Fruit fly (Drosophila melanogaster): ENCODE results near the gene Cp18.

The Cp18 gene

DNA sequence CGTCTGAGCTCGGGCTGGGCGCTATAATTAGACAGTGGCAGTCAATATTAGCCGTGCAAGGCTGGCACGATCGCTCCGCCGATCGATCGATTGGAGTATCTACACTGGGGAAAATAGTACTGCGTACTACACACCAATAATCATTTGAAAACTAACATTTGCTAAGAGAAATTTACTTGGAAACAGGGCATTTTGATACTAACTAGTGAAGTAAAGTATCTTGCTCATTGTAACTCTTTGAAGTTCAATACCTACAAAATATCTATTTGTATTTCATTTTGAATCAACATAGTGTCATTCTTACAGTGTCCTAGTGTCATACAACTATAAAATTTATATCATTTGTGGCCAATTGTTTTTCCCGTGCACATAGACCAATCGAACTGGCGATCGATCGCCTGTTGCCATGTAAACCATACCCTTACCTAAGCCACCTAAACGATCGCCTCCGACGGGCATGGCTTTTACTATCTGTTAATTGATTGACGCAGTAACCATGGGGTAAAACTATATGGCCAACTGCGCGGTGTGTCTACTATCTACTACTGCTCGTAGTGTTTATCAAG lies 25.9 kb upstream of the Cp18 start (continued):
- TF ChIP-seq foxo (GFP tag; optimal IDR thresholded peaks at IDR 0.05) (peak in 1 of 2 experiments; percentile 58), dmrt93B (GFP tag; optimal IDR thresholded peaks at IDR 0.05) (no peak), CrebA (GFP tag; optimal IDR thresholded peaks at IDR 0.05; ENCODE audit: borderline replicate concordance) (no peak), rgr (GFP tag; optimal IDR thresholded peaks at IDR 0.05) (peak; percentile 78), lola (GFP tag; optimal IDR thresholded peaks at IDR 0.05) (no peak), Rel (GFP tag; optimal IDR thresholded peaks at IDR 0.05) (no peak), Rel (tag; optimal IDR thresholded peaks at IDR 0.05) (no peak), OdsH (GFP tag; optimal IDR thresholded peaks at IDR 0.05) (peak; percentile 73), Dfd (GFP tag; optimal IDR thresholded peaks at IDR 0.05) (no peak), CG9705 (GFP tag; optimal IDR thresholded peaks at IDR 0.05) (no peak), tai (GFP tag; optimal IDR thresholded peaks at IDR 0.05) (no peak), dsf (GFP tag; optimal IDR thresholded peaks at IDR 0.05; ENCODE audit: borderline replicate concordance) (no peak), fru (GFP tag; optimal IDR thresholded peaks at IDR 0.05) (peak; percentile 81), Hr78 (GFP tag; optimal IDR thresholded peaks at IDR 0.05) (no peak)

DNA sequence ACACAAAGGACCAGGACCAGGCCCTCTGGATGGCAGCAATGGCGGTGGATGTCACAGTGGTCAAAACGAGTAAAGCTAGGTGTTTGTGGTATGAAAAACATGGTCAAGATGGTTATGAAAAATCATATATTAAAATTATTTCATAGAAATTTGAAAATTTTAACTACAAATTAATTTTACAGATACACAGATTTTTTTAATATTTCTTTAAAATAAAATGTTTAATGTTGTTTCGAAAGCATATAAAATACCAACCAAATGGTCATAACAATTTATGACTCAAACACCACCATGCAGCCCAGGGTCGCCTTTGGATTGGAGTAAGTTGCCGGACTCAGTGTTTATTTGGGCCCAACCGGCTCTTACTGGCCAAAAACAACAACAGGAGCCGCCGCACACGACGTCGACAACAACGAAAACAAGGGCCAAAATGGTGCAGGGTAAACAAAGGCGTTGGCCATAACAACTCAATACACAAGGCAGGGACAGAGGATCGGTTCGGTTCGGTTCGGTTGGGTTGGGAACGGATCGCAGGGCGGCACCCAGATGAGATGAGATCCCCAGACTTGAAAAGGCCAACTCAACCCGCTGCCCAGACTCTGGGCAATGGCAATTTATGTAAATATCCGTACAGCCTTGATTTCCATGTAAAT lies 24.8 kb upstream of the Cp18 start:
- no peak for TF ChIP-seq Dif (GFP tag; optimal IDR thresholded peaks at IDR 0.05; ENCODE audit: partially characterized antibody)
- peak; percentile 54 for TF ChIP-seq woc (GFP tag; optimal IDR thresholded peaks at IDR 0.05)
- TF ChIP-seq tai (GFP tag; optimal IDR thresholded peaks at IDR 0.05), result peak; percentile 3
- TF ChIP-seq pan (optimal IDR thresholded peaks at IDR 0.05), result no peak
- peak; percentile 57 for TF ChIP-seq psq (GFP tag; optimal IDR thresholded peaks at IDR 0.05)
- peak; percentile 96 for TF ChIP-seq Hr83 (GFP tag; optimal IDR thresholded peaks at IDR 0.05; ENCODE audit: poor library complexity, severe bottlenecking)
- peak; percentile 8 for TF ChIP-seq sage (GFP tag; optimal IDR thresholded peaks at IDR 0.05)
- peak; percentile 61 for TF ChIP-seq jim (GFP tag; optimal IDR thresholded peaks at IDR 0.05)
- TF ChIP-seq CG32264 (GFP tag; optimal IDR thresholded peaks at IDR 0.05), result peak; percentile 21
- TF ChIP-seq h (GFP tag; optimal IDR thresholded peaks at IDR 0.05), result peak; percentile 27
- TF ChIP-seq brk (GFP tag; optimal IDR thresholded peaks at IDR 0.05), result peak; percentile 48
- TF ChIP-seq br (GFP tag; optimal IDR thresholded peaks at IDR 0.05), result no peak
- no peak for TF ChIP-seq ey (GFP tag; optimal IDR thresholded peaks at IDR 0.05)
- peak; percentile 74 for TF ChIP-seq fru (GFP tag; optimal IDR thresholded peaks at IDR 0.05)
- TF ChIP-seq Hr78 (GFP tag; optimal IDR thresholded peaks at IDR 0.05), result no peak
- no peak for TF ChIP-seq N (GFP tag; optimal IDR thresholded peaks at IDR 0.05)
- peak; percentile 22 for TF ChIP-seq rgr (GFP tag; optimal IDR thresholded peaks at IDR 0.05)
- peak; percentile 72 for TF ChIP-seq HLH106 (tag; optimal IDR thresholded peaks at IDR 0.05)
- peak; percentile 72 for TF ChIP-seq Sp1 (GFP tag; optimal IDR thresholded peaks at IDR 0.05)
- peak; percentile 38 for TF ChIP-seq Hnf4 (GFP tag; optimal IDR thresholded peaks at IDR 0.05)
- TF ChIP-seq Jra (GFP tag; optimal IDR thresholded peaks at IDR 0.05), result no peak
- peak; percentile 42 for TF ChIP-seq dmrt93B (GFP tag; optimal IDR thresholded peaks at IDR 0.05)
- peak; percentile 60 for TF ChIP-seq Rel (GFP tag; optimal IDR thresholded peaks at IDR 0.05)
- TF ChIP-seq Rel (tag; optimal IDR thresholded peaks at IDR 0.05), result no peak
- TF ChIP-seq OdsH (GFP tag; optimal IDR thresholded peaks at IDR 0.05), result peak; percentile 55
- TF ChIP-seq dl (GFP tag; optimal IDR thresholded peaks at IDR 0.05; ENCODE audit: insufficient read depth in 1 of 2, partially characterized antibody in 2 of 2), result no peak
- TF ChIP-seq Vsx2 (GFP tag; optimal IDR thresholded peaks at IDR 0.05; ENCODE audit: partially characterized antibody), result peak; percentile 60
- peak in 1 of 2 experiments; percentile 74 for TF ChIP-seq foxo (GFP tag; optimal IDR thresholded peaks at IDR 0.05)
- TF ChIP-seq CG9705 (GFP tag; optimal IDR thresholded peaks at IDR 0.05), result peak; percentile 13
- no peak for TF ChIP-seq Mio (GFP tag; optimal IDR thresholded peaks at IDR 0.05)
- peak; percentile 10 for TF ChIP-seq dsf (GFP tag; optimal IDR thresholded peaks at IDR 0.05; ENCODE audit: borderline replicate concordance)
- no peak for TF ChIP-seq Myc (optimal IDR thresholded peaks at IDR 0.05)
- no peak for TF ChIP-seq lola (GFP tag; optimal IDR thresholded peaks at IDR 0.05)

- TF ChIP-seq Hr78 (GFP tag; optimal IDR thresholded peaks at IDR 0.05) (no peak), br (GFP tag; optimal IDR thresholded peaks at IDR 0.05) (peak; percentile 91), OdsH (GFP tag; optimal IDR thresholded peaks at IDR 0.05) (peak; percentile 97), Myc (optimal IDR thresholded peaks at IDR 0.05) (no peak), Mio (GFP tag; optimal IDR thresholded peaks at IDR 0.05) (peak; percentile 66), CrebA (GFP tag; optimal IDR thresholded peaks at IDR 0.05; ENCODE audit: borderline replicate concordance) (peak; percentile 50), Abd-B (GFP tag; optimal IDR thresholded peaks at IDR 0.05) (no peak), CG32264 (GFP tag; optimal IDR thresholded peaks at IDR 0.05) (peak; percentile 89), Hr83 (GFP tag; optimal IDR thresholded peaks at IDR 0.05; ENCODE audit: poor library complexity, severe bottlenecking) (peak; percentile 100), sage (GFP tag; optimal IDR thresholded peaks at IDR 0.05) (peak; percentile 88), lola (GFP tag; optimal IDR thresholded peaks at IDR 0.05) (no peak), jim (GFP tag; optimal IDR thresholded peaks at IDR 0.05) (peak; percentile 97), Dif (GFP tag; optimal IDR thresholded peaks at IDR 0.05; ENCODE audit: partially characterized antibody) (no peak), dmrt93B (GFP tag; optimal IDR thresholded peaks at IDR 0.05) (peak; percentile 78), fru (GFP tag; optimal IDR thresholded peaks at IDR 0.05) (peak; percentile 80), Vsx2 (GFP tag; optimal IDR thresholded peaks at IDR 0.05; ENCODE audit: partially characterized antibody) (no peak), N (GFP tag; optimal IDR thresholded peaks at IDR 0.05) (no peak), Sp1 (GFP tag; optimal IDR thresholded peaks at IDR 0.05) (peak; percentile 85), psq (GFP tag; optimal IDR thresholded peaks at IDR 0.05) (peak; percentile 83), brk (GFP tag; optimal IDR thresholded peaks at IDR 0.05) (peak; percentile 93), rgr (GFP tag; optimal IDR thresholded peaks at IDR 0.05) (peak; percentile 98), CG9705 (GFP tag; optimal IDR thresholded peaks at IDR 0.05) (peak; percentile 83), usp (GFP tag; optimal IDR thresholded peaks at IDR 0.05) (no peak), Jra (GFP tag; optimal IDR thresholded peaks at IDR 0.05) (peak; percentile 90), foxo (GFP tag; optimal IDR thresholded peaks at IDR 0.05) (peak in 1 of 2 experiments; percentile 84), Hnf4 (GFP tag; optimal IDR thresholded peaks at IDR 0.05) (peak; percentile 97), pan (optimal IDR thresholded peaks at IDR 0.05) (no peak), Rel (GFP tag; optimal IDR thresholded peaks at IDR 0.05) (peak; percentile 83), Rel (tag; optimal IDR thresholded peaks at IDR 0.05) (peak; percentile 71), sv (GFP tag; optimal IDR thresholded peaks at IDR 0.05) (no peak), h (GFP tag; optimal IDR thresholded peaks at IDR 0.05) (peak; percentile 97), GATAd (GFP tag; optimal IDR thresholded peaks at IDR 0.05) (peak; percentile 91)
Observed at dm6 chr3L:8702448-8702847, 24.1 kb upstream of the Cp18 start.

Data from whole organism, wandering third instar larva.